Worm (Caenorhabditis elegans) whole organism, L3 larva: Measurements from ENCODE around the gene srg-16.

ENCODE experiments used
- R02D3.7 ChIP-seq: fragments of 150-350 bp; optimal IDR thresholded peaks from 2 replicates; lab custom pipeline; 2014; ENCODE audit warnings: missing biosample characterization, missing genetic modification characterization
- ama-1 ChIP-seq: fragments of 150-350 bp; optimal IDR thresholded peaks from 2 replicates; lab custom pipeline; 2018
- ceh-16 ChIP-seq: sonication (generic microtip); optimal IDR thresholded peaks from 2 replicates; lab custom pipeline; 2017; ENCODE audit warnings: missing biosample characterization, missing genetic modification characterization
- ceh-28 ChIP-seq: fragments of 150-350 bp; optimal IDR thresholded peaks from 2 replicates; lab custom pipeline; 2014; ENCODE audit warnings: missing biosample characterization, missing genetic modification reagents, missing genetic modification characterization
- ceh-82 ChIP-seq: fragments of 150-350 bp; optimal IDR thresholded peaks from 2 replicates; lab custom pipeline; 2014; ENCODE audit warnings: missing biosample characterization, missing genetic modification characterization
- daf-12 ChIP-seq: fragments of 150-350 bp; optimal IDR thresholded peaks from 2 replicates; lab custom pipeline; 2014; ENCODE audit warnings: missing biosample characterization, missing genetic modification reagents, missing genetic modification characterization
- egl-27 ChIP-seq: sonication (generic microtip); optimal IDR thresholded peaks from 4 replicates; lab custom pipeline; 2017; ENCODE audit warnings: missing biosample characterization, missing genetic modification reagents, missing genetic modification characterization
- elt-1 ChIP-seq: fragments of 150-350 bp; optimal IDR thresholded peaks from 2 replicates; lab custom pipeline; 2014; ENCODE audit warnings: missing biosample characterization, missing genetic modification characterization
- elt-2 ChIP-seq: sonication (generic microtip); optimal IDR thresholded peaks from 2 replicates; lab custom pipeline; 2016; ENCODE audit warnings: missing genetic modification reagents, mild to moderate bottlenecking, missing genetic modification characterization, missing compliant biosample characterization
- eor-1 ChIP-seq, 2 experiments: fragments of 150-350 bp; optimal IDR thresholded peaks; 2 replicates each; lab custom pipeline; 2014 to 2018; ENCODE audit warnings: missing biosample characterization in 2 of 2, missing genetic modification characterization in 2 of 2
- fkh-10 ChIP-seq: sonication (generic microtip); optimal IDR thresholded peaks from 2 replicates; lab custom pipeline; 2017; ENCODE audit warnings: missing biosample characterization, missing genetic modification reagents, missing genetic modification characterization
- fkh-2 ChIP-seq: fragments of 150-350 bp; optimal IDR thresholded peaks from 2 replicates; lab custom pipeline; 2014; ENCODE audit warnings: missing biosample characterization, missing genetic modification reagents, missing genetic modification characterization
- hmg-11 ChIP-seq: sonication (generic microtip); optimal IDR thresholded peaks from 2 replicates; lab custom pipeline; 2016; ENCODE audit warnings: missing genetic modification characterization, missing compliant biosample characterization
- lin-15B ChIP-seq: fragments of 150-350 bp; optimal IDR thresholded peaks from 2 replicates; lab custom pipeline; 2014; ENCODE audit warnings: missing biosample characterization, missing genetic modification characterization
- lin-39 ChIP-seq: fragments of 150-350 bp; optimal IDR thresholded peaks from 2 replicates; lab custom pipeline; 2018; ENCODE audit warnings: missing biosample characterization, missing genetic modification reagents, missing genetic modification characterization
- lsy-12 ChIP-seq: sonication (generic microtip); optimal IDR thresholded peaks from 2 replicates; lab custom pipeline; 2016; ENCODE audit warnings: mild to moderate bottlenecking, missing genetic modification characterization, missing compliant biosample characterization
- mdl-1 ChIP-seq: fragments of 150-350 bp; optimal IDR thresholded peaks from 2 replicates; lab custom pipeline; 2014; ENCODE audit warnings: missing biosample characterization, missing genetic modification characterization
- mml-1 ChIP-seq: fragments of 150-350 bp; sonication (generic microtip); optimal IDR thresholded peaks from 3 replicates; lab custom pipeline; 2014; ENCODE audit warnings: missing biosample characterization, missing genetic modification characterization
- nfya-1 ChIP-seq: sonication (generic microtip); optimal IDR thresholded peaks from 2 replicates; lab custom pipeline; 2017; ENCODE audit warnings: missing genetic modification characterization, mild to moderate bottlenecking, missing compliant biosample characterization, antibody characterized with exemption, moderate library complexity; ENCODE audit not compliant: insufficient read depth
- nhr-11 ChIP-seq: fragments of 150-350 bp; optimal IDR thresholded peaks from 2 replicates; lab custom pipeline; 2014; ENCODE audit warnings: missing biosample characterization, missing genetic modification characterization
- nhr-23 ChIP-seq: fragments of 150-350 bp; optimal IDR thresholded peaks from 2 replicates; lab custom pipeline; 2014; ENCODE audit warnings: missing biosample characterization, missing genetic modification reagents, missing genetic modification characterization
- nhr-237 ChIP-seq: fragments of 150-350 bp; optimal IDR thresholded peaks from 2 replicates; lab custom pipeline; 2014; ENCODE audit warnings: missing biosample characterization, missing genetic modification characterization
- nhr-25 ChIP-seq: sonication (generic microtip); optimal IDR thresholded peaks from 2 replicates; lab custom pipeline; 2017; ENCODE audit warnings: missing biosample characterization, missing genetic modification characterization
- nhr-28 ChIP-seq: fragments of 150-350 bp; optimal IDR thresholded peaks from 2 replicates; lab custom pipeline; 2014; ENCODE audit warnings: missing biosample characterization, missing genetic modification characterization
- nhr-43 ChIP-seq: sonication (generic microtip); optimal IDR thresholded peaks from 2 replicates; lab custom pipeline; 2016; ENCODE audit warnings: mild to moderate bottlenecking, missing genetic modification characterization, missing compliant biosample characterization; ENCODE audit not compliant: poor library complexity, severe bottlenecking
- nhr-67 ChIP-seq: fragments of 150-350 bp; optimal IDR thresholded peaks from 2 replicates; lab custom pipeline; 2014; ENCODE audit warnings: missing biosample characterization, missing genetic modification characterization
- nhr-76 ChIP-seq: fragments of 150-350 bp; sonication (generic microtip); optimal IDR thresholded peaks from 5 replicates; lab custom pipeline; 2014; ENCODE audit warnings: missing biosample characterization, missing genetic modification characterization
- pha-4 ChIP-seq: fragments of 150-350 bp; optimal IDR thresholded peaks from 2 replicates; lab custom pipeline; 2014; ENCODE audit warnings: missing biosample characterization, missing genetic modification reagents, missing genetic modification characterization
- skn-1 ChIP-seq: fragments of 150-350 bp; optimal IDR thresholded peaks from 2 replicates; lab custom pipeline; 2014; ENCODE audit warnings: missing biosample characterization, missing genetic modification characterization
- snpc-4 ChIP-seq: fragments of 150-350 bp; optimal IDR thresholded peaks from 2 replicates; lab custom pipeline; 2014; ENCODE audit warnings: missing biosample characterization, missing genetic modification characterization
- tbx-2 ChIP-seq: sonication (generic microtip); optimal IDR thresholded peaks from 2 replicates; lab custom pipeline; 2016; ENCODE audit warnings: mild to moderate bottlenecking, missing genetic modification characterization, missing compliant biosample characterization
- zag-1 ChIP-seq: fragments of 150-350 bp; optimal IDR thresholded peaks from 2 replicates; lab custom pipeline; 2014; ENCODE audit warnings: missing biosample characterization, missing genetic modification characterization
- ztf-11 ChIP-seq: fragments of 150-350 bp; optimal IDR thresholded peaks from 2 replicates; lab custom pipeline; 2014; ENCODE audit warnings: missing biosample characterization, missing genetic modification characterization

srg-16 gene

ce11 chrII:12471138-12471855 lies 4.4 kb downstream of the srg-16 start, which contains the start of the genes F15A4.5 and phat-8:
Gene F15A4.5 (minus strand): TSS chrII:12471238.
Gene phat-8 (plus strand): TSS chrII:12471805.
- TF ChIP-seq nhr-76 (tag; lab: Kevin White, UChicago), result no peak
- TF ChIP-seq nfya-1 (tag; lab: Kevin White, UChicago), result no peak
- no peak for TF ChIP-seq eor-1 (tag; optimal IDR thresholded peaks at IDR 0.05; lab: Kevin White, UChicago)
- TF ChIP-seq nhr-25 (tag; lab: Kevin White, UChicago), result no peak
- no peak for TF ChIP-seq zag-1
- TF ChIP-seq tbx-2 (tag; lab: Kevin White, UChicago), result no peak
- no peak for TF ChIP-seq ztf-11
- no peak for TF ChIP-seq hmg-11 (tag; lab: Kevin White, UChicago)
- no peak for TF ChIP-seq ceh-28 (tag; lab: Kevin White, UChicago)
- no peak for TF ChIP-seq lin-15B (tag; lab: Kevin White, UChicago)
- TF ChIP-seq, all 47 proteins: peak for 0

ce11 chrII:12473406-12473805 lies 6.5 kb downstream of the srg-16 start, which contains the start of gene srg-17:
Gene srg-17 (plus strand): TSS chrII:12473706.
- no peak for TF ChIP-seq ztf-11
- no peak for TF ChIP-seq nhr-11 (tag; lab: Kevin White, UChicago)
- TF ChIP-seq skn-1, result no peak
- no peak for TF ChIP-seq R02D3.7 (tag; lab: Kevin White, UChicago)
- no peak for TF ChIP-seq eor-1 (tag; optimal IDR thresholded peaks at IDR 0.05; lab: Kevin White, UChicago)
- TF ChIP-seq ceh-16, result no peak
- no peak for TF ChIP-seq lin-39 (tag; lab: Kevin White, UChicago)
- no peak for TF ChIP-seq nhr-67 (tag; lab: Kevin White, UChicago)
- no peak for TF ChIP-seq fkh-2 (tag; lab: Kevin White, UChicago)
- TF ChIP-seq elt-1 (tag; lab: Kevin White, UChicago), result no peak
- TF ChIP-seq lsy-12 (tag; lab: Kevin White, UChicago), result no peak

ce11 chrII:12480811-12481210 lies 13.9 kb downstream of the srg-16 start, which contains the start of gene arrd-9:
Gene arrd-9 (minus strand): TSS chrII:12480911.
- TF ChIP-seq elt-1 (tag; lab: Kevin White, UChicago) (no peak), zag-1 (no peak), eor-1 (tag; optimal IDR thresholded peaks at IDR 0.05; lab: Kevin White, UChicago) (no peak), elt-2 (tag; lab: Kevin White, UChicago) (no peak), fkh-10 (GFP tag; lab: Kevin White, UChicago) (no peak), egl-27 (tag; lab: Kevin White, UChicago) (no peak)

- TF ChIP-seq nhr-25 (tag; lab: Kevin White, UChicago), result no peak
- no peak for TF ChIP-seq ceh-82 (tag; lab: Kevin White, UChicago)
- no peak for TF ChIP-seq snpc-4 (tag; lab: Kevin White, UChicago)
- TF ChIP-seq nhr-28, result no peak
- no peak for TF ChIP-seq ama-1
Measured at ce11 chrII:12481645-12482044, 14.7 kb downstream of the srg-16 start.

- TF ChIP-seq fkh-10 (GFP tag; lab: Kevin White, UChicago), result no peak
- no peak for TF ChIP-seq egl-27 (tag; lab: Kevin White, UChicago)
- TF ChIP-seq pha-4 (tag; lab: Kevin White, UChicago), result no peak
Measured at ce11 chrII:12482622-12483021, 15.7 kb downstream of the srg-16 start, which contains the start of gene fbxb-102. Gene fbxb-102 (plus strand): TSS chrII:12482922.

- TF ChIP-seq nhr-11 (tag; lab: Kevin White, UChicago), result no peak
- no peak for TF ChIP-seq mml-1 (tag; lab: Kevin White, UChicago)
- no peak for TF ChIP-seq mdl-1
- TF ChIP-seq elt-2 (tag; lab: Kevin White, UChicago), result no peak
- TF ChIP-seq nhr-43 (tag; lab: Kevin White, UChicago), result no peak
- TF ChIP-seq ceh-82 (tag; lab: Kevin White, UChicago), result no peak
- TF ChIP-seq daf-12 (tag; lab: Kevin White, UChicago), result no peak
- TF ChIP-seq nhr-76 (tag; lab: Kevin White, UChicago), result no peak
- no peak for TF ChIP-seq nhr-67 (tag; lab: Kevin White, UChicago)
- TF ChIP-seq ama-1, result no peak
- no peak for TF ChIP-seq eor-1 (tag; optimal IDR thresholded peaks at IDR 0.05; lab: Kevin White, UChicago)
- no peak for TF ChIP-seq nhr-237
- TF ChIP-seq nhr-23 (tag; lab: Kevin White, UChicago), result no peak
- no peak for TF ChIP-seq lsy-12 (tag; lab: Kevin White, UChicago)
Measured at ce11 chrII:12485060-12485459, 18.1 kb downstream of the srg-16 start, which contains the start of gene F15A4.10. Gene F15A4.10 (minus strand): TSS chrII:12485160.
